Worm (Caenorhabditis elegans): ENCODE results near the gene spc-2.
A peak's percentile ranks its signal among the peaks of the same experiment; 100 is the strongest.

The spc-2 gene

ce11 chrIII:8154423-8154822 lies 27.3 kb upstream of the spc-2 start:
- TF ChIP-seq nhr-11 (tag; optimal IDR thresholded peaks at IDR 0.05), result no peak
- no peak for TF ChIP-seq tbx-7 (tag; optimal IDR thresholded peaks at IDR 0.05)
- TF ChIP-seq dmd-4 (tag; optimal IDR thresholded peaks at IDR 0.05; ENCODE audit: borderline replicate concordance), result no peak
- no peak for TF ChIP-seq ceh-19 (GFP tag; optimal IDR thresholded peaks at IDR 0.05)
- TF ChIP-seq ref-2 (tag; optimal IDR thresholded peaks at IDR 0.05), result no peak
- TF ChIP-seq ceh-45 (GFP tag; IDR thresholded peaks at IDR 0.05), result no peak
- no peak for TF ChIP-seq lim-6 (tag; optimal IDR thresholded peaks at IDR 0.05)
- TF ChIP-seq npax-4 (tag; optimal IDR thresholded peaks at IDR 0.05), result no peak
- no peak for TF ChIP-seq pha-4 (tag; optimal IDR thresholded peaks at IDR 0.05)
- TF ChIP-seq ceh-14 (tag; optimal IDR thresholded peaks at IDR 0.05), result no peak
- TF ChIP-seq Y22D7AL.16 (tag; optimal IDR thresholded peaks at IDR 0.05), result no peak

ce11 chrIII:8155166-8155565 lies 26.5 kb upstream of the spc-2 start, which contains the start of gene D2007.1:
D2007.1 (plus strand) TSS chrIII:8155466.
- TF ChIP-seq hlh-30 (tag; optimal IDR thresholded peaks at IDR 0.05; ENCODE audit: insufficient read depth) (peak; percentile 27), sdc-2 (tag; optimal IDR thresholded peaks at IDR 0.05) (no peak)

DNA sequence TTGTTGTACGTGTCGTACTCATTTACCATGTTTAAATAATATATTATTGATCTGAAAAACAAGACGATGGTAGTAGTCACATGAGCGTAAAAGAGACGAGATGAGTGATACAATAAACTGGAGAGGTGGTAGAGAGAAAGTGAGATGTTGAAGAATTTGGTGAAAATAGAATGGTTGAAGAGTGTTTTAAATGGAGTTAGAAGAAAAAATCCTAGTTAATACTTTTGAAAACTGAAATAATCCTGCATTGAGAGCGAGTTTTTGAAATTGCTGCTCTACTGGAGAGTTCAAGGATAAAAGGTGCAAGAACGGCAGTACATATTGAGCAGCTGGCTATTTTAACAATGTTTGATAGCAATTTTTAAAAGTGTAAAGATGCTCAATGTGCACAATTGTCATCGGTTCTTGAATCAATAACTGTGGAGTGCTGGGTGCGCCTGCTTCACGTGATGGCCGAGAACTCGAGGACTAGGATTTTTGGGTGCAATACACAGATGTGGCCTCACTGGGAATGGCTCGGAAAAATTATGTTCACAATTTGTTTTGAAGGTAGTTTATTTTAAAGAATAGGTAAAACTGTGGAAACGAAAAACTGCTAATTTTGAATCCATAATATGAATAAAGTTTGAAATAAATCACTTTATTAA lies 23.4 kb upstream of the spc-2 start, which contains the start of gene atg-13:
Gene atg-13 (minus strand): TSS at position 51 of the 647 bp plus-strand sequence.
- TF ChIP-seq hlh-30 (tag; optimal IDR thresholded peaks at IDR 0.05; ENCODE audit: insufficient read depth) (peak; percentile 47), tbx-2 (tag; optimal IDR thresholded peaks at IDR 0.05) (no peak), C08G9.2 (tag; optimal IDR thresholded peaks at IDR 0.05) (no peak), tbx-7 (tag; optimal IDR thresholded peaks at IDR 0.05) (no peak), ceh-31 (tag; optimal IDR thresholded peaks at IDR 0.05) (peak; percentile 30), ceh-6 (GFP tag; optimal IDR thresholded peaks at IDR 0.05) (no peak), ceh-48 (tag; optimal IDR thresholded peaks at IDR 0.05) (peak; percentile 25), syd-9 (tag; optimal IDR thresholded peaks at IDR 0.05) (no peak)

- TF ChIP-seq lim-6 (tag; optimal IDR thresholded peaks at IDR 0.05), result no peak
- no peak for TF ChIP-seq ceh-9 (tag; optimal IDR thresholded peaks at IDR 0.05)
- TF ChIP-seq pros-1 (tag; optimal IDR thresholded peaks at IDR 0.05), result no peak
- no peak for TF ChIP-seq pag-3 (tag; optimal IDR thresholded peaks at IDR 0.05; ENCODE audit: borderline replicate concordance)
- no peak for TF ChIP-seq hlh-8 (tag; optimal IDR thresholded peaks at IDR 0.05)
- TF ChIP-seq Y22D7AL.16 (tag; optimal IDR thresholded peaks at IDR 0.05), result no peak
- no peak for TF ChIP-seq ahr-1 (tag; optimal IDR thresholded peaks at IDR 0.05)
- no peak for TF ChIP-seq gmeb-2 (tag; optimal IDR thresholded peaks at IDR 0.05)
These were observed 20.4 kb upstream of the spc-2 start, which contains the start of gene inpp-5K for ce11 chrIII:8161238-8161637. inpp-5K (minus strand) TSS chrIII:8161338.

DNA sequence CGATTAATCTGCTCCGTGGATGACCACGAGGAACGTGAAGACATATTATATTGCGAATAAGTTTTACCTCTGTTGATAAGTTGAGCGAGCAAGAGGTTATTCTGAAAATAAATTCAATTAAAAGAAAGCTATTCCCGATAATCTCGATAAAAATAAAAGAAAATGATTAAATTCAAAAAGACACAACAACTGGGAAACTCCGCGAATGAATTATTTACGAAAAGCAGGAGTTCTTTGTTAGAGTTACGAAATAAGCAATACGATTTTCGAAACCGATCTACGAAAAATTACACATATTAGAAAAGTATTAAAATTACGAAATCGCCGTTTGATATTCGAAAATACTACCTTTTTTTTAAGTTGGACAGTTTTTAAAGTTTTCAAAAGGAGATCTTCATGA lies 18.4 kb upstream of the spc-2 start, which contains the start of gene bath-42:
Gene bath-42 (minus strand): TSS at position 101 of the 400 bp plus-strand sequence.
- no peak for TF ChIP-seq ets-4 (tag; optimal IDR thresholded peaks at IDR 0.05)
- TF ChIP-seq ceh-31 (tag; optimal IDR thresholded peaks at IDR 0.05), result no peak
- TF ChIP-seq rnt-1 (tag; optimal IDR thresholded peaks at IDR 0.05), result no peak
- no peak for TF ChIP-seq tbx-7 (tag; optimal IDR thresholded peaks at IDR 0.05)
- no peak for TF ChIP-seq ceh-9 (tag; optimal IDR thresholded peaks at IDR 0.05)
- TF ChIP-seq fkh-6 (tag; optimal IDR thresholded peaks at IDR 0.05), result no peak
- TF ChIP-seq unc-42 (tag; optimal IDR thresholded peaks at IDR 0.05), result no peak
- TF ChIP-seq ahr-1 (tag; optimal IDR thresholded peaks at IDR 0.05), result no peak
- no peak for TF ChIP-seq hlh-30 (tag; optimal IDR thresholded peaks at IDR 0.05; ENCODE audit: insufficient read depth)
- no peak for TF ChIP-seq zip-5 (tag; optimal IDR thresholded peaks at IDR 0.05)
- no peak for TF ChIP-seq pha-4 (tag; optimal IDR thresholded peaks at IDR 0.05)

DNA sequence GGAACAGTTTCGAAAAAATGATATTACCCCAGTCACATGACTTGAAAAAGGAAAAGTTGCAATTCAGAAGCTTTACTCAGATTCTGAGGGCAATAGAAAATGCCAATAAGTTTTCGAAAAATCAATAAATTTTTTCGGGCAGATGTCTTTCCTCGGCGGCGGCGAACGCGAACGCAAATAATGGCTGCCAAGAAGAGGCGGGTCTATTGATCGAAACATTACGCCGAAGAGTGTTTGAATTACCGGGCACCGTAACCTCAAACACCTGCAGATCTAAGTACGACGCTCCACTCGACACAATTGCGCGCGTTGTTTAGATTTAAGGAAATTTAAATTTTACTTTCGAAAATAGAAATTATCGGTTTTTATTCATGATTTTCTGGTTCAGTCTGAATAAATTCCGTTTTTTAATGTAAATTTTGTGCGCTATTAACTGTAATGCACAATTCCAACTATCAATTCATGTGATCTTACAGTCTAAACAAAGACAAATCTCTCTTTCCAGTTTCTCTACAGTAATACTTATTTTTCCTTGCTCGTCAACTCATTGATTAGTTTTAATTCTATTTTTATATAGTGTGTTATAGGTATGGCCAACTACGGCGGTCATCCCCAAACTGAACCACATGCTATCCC lies 17.8 kb upstream of the spc-2 start, which contains the start of gene prp-8:
Gene prp-8 (plus strand): TSS at position 586 of the 636 bp plus-strand sequence.
- TF ChIP-seq ceh-2 (tag; optimal IDR thresholded peaks at IDR 0.05) (peak; percentile 6), lim-6 (tag; optimal IDR thresholded peaks at IDR 0.05) (no peak), ceh-18 (tag; optimal IDR thresholded peaks at IDR 0.05) (peak; percentile 84), madf-2 (tag; optimal IDR thresholded peaks at IDR 0.05) (peak; percentile 46), unc-42 (tag; optimal IDR thresholded peaks at IDR 0.05) (peak; percentile 78), dve-1 (tag; optimal IDR thresholded peaks at IDR 0.05) (peak; percentile 65), unc-55 (GFP tag; optimal IDR thresholded peaks at IDR 0.05) (peak; percentile 68), gmeb-2 (tag; optimal IDR thresholded peaks at IDR 0.05) (no peak), tbx-2 (tag; optimal IDR thresholded peaks at IDR 0.05) (peak; percentile 71), F13H6.1 (tag; optimal IDR thresholded peaks at IDR 0.05) (peak; percentile 9), ceh-19 (GFP tag; optimal IDR thresholded peaks at IDR 0.05) (peak; percentile 18), ceh-22 (tag; optimal IDR thresholded peaks at IDR 0.05) (no peak), ceh-34 (tag; optimal IDR thresholded peaks at IDR 0.05) (peak; percentile 85), pha-2 (tag; optimal IDR thresholded peaks at IDR 0.05) (peak; percentile 9), Y22D7AL.16 (tag; optimal IDR thresholded peaks at IDR 0.05) (peak; percentile 2), C08G9.2 (tag; optimal IDR thresholded peaks at IDR 0.05) (peak; percentile 4), syd-9 (tag; optimal IDR thresholded peaks at IDR 0.05) (peak; percentile 16), ref-2 (tag; optimal IDR thresholded peaks at IDR 0.05) (peak; percentile 65)
